Worm (Caenorhabditis elegans) whole organism, L2 larva: ENCODE data around the gene C04C3.14.

ENCODE experiments used
- Y55F3AM.14 ChIP-seq: fragments of 200-800 bp; sonication (Bioruptor generic); optimal IDR thresholded peaks from 2 replicates; lab custom pipeline; 2018; ENCODE audit warnings: mild to moderate bottlenecking, missing genetic modification characterization, missing compliant biosample characterization
- crh-2 ChIP-seq: sonication (generic microtip); optimal IDR thresholded peaks from 2 replicates; lab custom pipeline; 2017; ENCODE audit warnings: missing biosample characterization, missing genetic modification characterization
- lin-11 ChIP-seq: fragments of 150-350 bp; sonication (generic microtip); optimal IDR thresholded peaks from 2 replicates; lab custom pipeline; 2014; ENCODE audit warnings: missing biosample characterization, missing genetic modification characterization, inconsistent platforms, mixed read lengths
- lin-13 ChIP-seq: fragments of 150-350 bp; optimal IDR thresholded peaks from 2 replicates; lab custom pipeline; 2014; ENCODE audit warnings: missing biosample characterization, missing genetic modification reagents, missing genetic modification characterization
- lin-39 ChIP-seq: fragments of 150-350 bp; optimal IDR thresholded peaks from 2 replicates; lab custom pipeline; 2014; ENCODE audit warnings: missing biosample characterization, missing genetic modification reagents, missing genetic modification characterization
- mdl-1 ChIP-seq, 2 experiments: fragments of 150-350 bp in 1 of 2; sonication (generic microtip) in 1 of 2; optimal IDR thresholded peaks; 2 replicates each; lab custom pipeline; 2017; ENCODE audit warnings: missing biosample characterization in 2 of 2, missing genetic modification characterization in 2 of 2
- nhr-10 ChIP-seq: sonication (generic microtip); optimal IDR thresholded peaks from 2 replicates; lab custom pipeline; 2017; ENCODE audit warnings: missing biosample characterization, missing genetic modification characterization
- nhr-21 ChIP-seq: fragments of 150-350 bp; optimal IDR thresholded peaks from 2 replicates; lab custom pipeline; 2014; ENCODE audit warnings: missing biosample characterization, missing genetic modification characterization
- sem-4 ChIP-seq: fragments of 150-350 bp; optimal IDR thresholded peaks from 2 replicates; lab custom pipeline; 2014; ENCODE audit warnings: missing biosample characterization, missing genetic modification reagents, missing genetic modification characterization
- skn-1 ChIP-seq: sonication (generic microtip); optimal IDR thresholded peaks from 2 replicates; lab custom pipeline; 2017; ENCODE audit warnings: missing biosample characterization, missing genetic modification characterization
- ztf-11 ChIP-seq: sonication (generic microtip); optimal IDR thresholded peaks from 2 replicates; lab custom pipeline; 2017; ENCODE audit warnings: missing biosample characterization, missing genetic modification characterization

C04C3.14 gene

DNA sequence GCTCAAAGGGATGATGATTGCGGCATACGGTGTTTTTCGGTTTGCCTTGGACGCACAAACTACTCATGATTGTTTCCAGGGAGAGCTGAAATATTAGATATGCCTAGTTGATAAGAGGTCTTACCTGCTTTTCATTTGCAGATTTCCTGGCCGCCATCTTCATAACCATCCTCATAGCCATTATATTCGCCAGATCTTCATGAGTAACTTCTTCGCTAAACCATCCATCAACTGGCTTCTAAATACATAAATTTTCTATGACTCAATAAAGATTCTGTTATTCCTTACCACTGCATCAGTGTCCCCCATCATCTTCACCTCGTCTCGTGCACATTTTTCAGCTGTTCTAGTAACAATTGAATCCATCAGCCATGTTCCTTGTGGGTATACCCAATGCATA lies 46.8 kb downstream of the C04C3.14 start:
- TF ChIP-seq nhr-21, result no peak
- TF ChIP-seq sem-4 (tag; lab: Kevin White, UChicago), result no peak

DNA sequence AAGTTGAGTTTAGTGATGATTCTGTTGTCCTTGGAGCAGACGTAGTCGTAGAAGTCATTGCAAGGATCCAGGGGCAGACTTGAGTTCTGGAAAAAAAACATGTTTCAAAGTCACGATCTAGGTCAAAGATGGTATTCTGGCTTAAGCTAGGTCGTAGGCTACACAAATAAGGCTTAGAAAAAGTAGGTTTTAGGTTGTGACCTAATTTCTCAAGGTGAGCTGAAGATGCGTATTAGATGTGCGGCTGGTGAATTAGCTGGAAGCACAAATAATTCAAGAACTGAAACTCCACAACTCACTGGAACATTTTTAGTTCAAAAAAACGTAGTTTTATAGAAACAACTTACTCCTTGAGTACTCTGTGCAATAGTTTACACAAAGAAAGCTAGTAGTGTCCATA lies 48.4 kb downstream of the C04C3.14 start, which contains the start of gene F09D12.2:
Gene F09D12.2, minus strand, starts transcription at position 101 of the 400 bp plus-strand sequence.
- TF ChIP-seq ztf-11 (tag; lab: Kevin White, UChicago) (no peak), nhr-10 (tag; lab: Kevin White, UChicago) (no peak), skn-1 (tag; lab: Kevin White, UChicago) (no peak), lin-13 (GFP tag; lab: Kevin White, UChicago) (no peak), Y55F3AM.14 (GFP tag; lab: Kevin White, UChicago) (no peak)

DNA sequence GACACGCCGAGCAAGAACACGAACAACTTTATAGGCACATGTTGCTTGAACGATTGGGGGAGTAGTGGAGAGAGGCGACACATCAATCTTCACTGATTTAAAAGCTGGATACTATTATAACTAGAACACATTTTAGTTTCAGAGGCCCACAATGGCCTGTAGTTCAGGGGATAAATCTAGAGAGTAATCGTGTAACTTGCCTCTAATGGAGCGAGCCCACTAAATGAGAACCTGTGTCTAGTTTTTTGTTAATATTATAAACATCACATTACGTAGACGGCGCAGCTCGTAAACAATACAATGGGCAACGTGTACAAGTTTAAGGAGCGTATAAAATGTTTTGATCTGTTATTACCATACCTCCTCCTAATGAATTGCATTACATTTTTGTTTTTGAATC lies 48.9 kb downstream of the C04C3.14 start, which contains the start of gene F58E2.5:
Gene F58E2.5, plus strand, starts transcription at position 301 of the 400 bp plus-strand sequence.
- TF ChIP-seq crh-2 (tag; lab: Kevin White, UChicago) (no peak), mdl-1 (tag; optimal IDR thresholded peaks at IDR 0.05; lab: Kevin White, UChicago) (no peak), lin-39 (tag; lab: Kevin White, UChicago) (no peak), lin-11 (tag; lab: Kevin White, UChicago) (no peak)
